Worm (Caenorhabditis elegans) whole organism, young adult: ENCODE measurements around the gene frpr-7.

Source experiments
- F49E8.2 ChIP-seq: sonication (generic microtip); optimal IDR thresholded peaks from 3 replicates; lab custom pipeline; 2017; ENCODE audit warnings: missing genetic modification characterization, mild to moderate bottlenecking, missing compliant biosample characterization, antibody characterized with exemption, moderate library complexity; ENCODE audit not compliant: insufficient read depth
- K11D2.4 ChIP-seq: fragments of 200-800 bp; sonication (Bioruptor generic); IDR thresholded peaks from 2 replicates; pipeline ENCODE4 v1.3.6; 2022; ENCODE audit warnings: missing genetic modification reagents, missing genetic modification characterization, missing compliant biosample characterization
- K12H6.12 ChIP-seq: fragments of 200-800 bp; sonication (Bioruptor generic); optimal IDR thresholded peaks from 2 replicates; lab custom pipeline; 2018; ENCODE audit warnings: mild to moderate bottlenecking, missing genetic modification characterization, missing compliant biosample characterization
- T07F8.4 ChIP-seq: sonication (generic microtip); optimal IDR thresholded peaks from 2 replicates; lab custom pipeline; 2016; ENCODE audit warnings: mild to moderate bottlenecking, missing genetic modification characterization, moderate library complexity, missing compliant biosample characterization
- Y53G8AR.9 ChIP-seq: fragments of 200-800 bp; sonication (Bioruptor generic); conservative IDR thresholded peaks from 2 replicates; pipeline ENCODE4 v1.3.6; 2022; ENCODE audit warnings: missing genetic modification reagents, missing genetic modification characterization, missing compliant biosample characterization
- Y67H2A.10 ChIP-seq: fragments of 200-800 bp; sonication (Bioruptor generic); conservative IDR thresholded peaks from 2 replicates; pipeline ENCODE4 v1.3.6; 2022; ENCODE audit warnings: missing genetic modification reagents, missing genetic modification characterization, missing compliant biosample characterization
- attf-6 ChIP-seq: fragments of 200-800 bp; sonication (Bioruptor generic); IDR thresholded peaks from 2 replicates; pipeline ENCODE4 v1.3.6; 2022; ENCODE audit warnings: missing genetic modification reagents, missing genetic modification characterization, missing compliant biosample characterization
- cebp-1 ChIP-seq, 2 experiments: fragments of 200-800 bp in 1 of 2; sonication (Bioruptor generic) in 1 of 2; sonication (generic microtip) in 1 of 2; IDR thresholded peaks in 1 of 2; optimal IDR thresholded peaks in 1 of 2; 2 replicates each; pipeline versions ENCODE4 v1.3.6 to Lab custom; 2017 to 2022; ENCODE audit warnings: missing compliant biosample characterization in 2 of 2, missing genetic modification characterization in 2 of 2, mild to moderate bottlenecking in 1 of 2, missing genetic modification reagents in 1 of 2, moderate library complexity in 1 of 2
- efl-1 ChIP-seq: fragments of 150-350 bp; optimal IDR thresholded peaks from 2 replicates; lab custom pipeline; 2014; ENCODE audit warnings: missing biosample characterization, missing genetic modification reagents, missing genetic modification characterization
- ekl-4 ChIP-seq: fragments of 200-800 bp; sonication (Bioruptor generic); IDR thresholded peaks from 2 replicates; pipeline ENCODE4 v1.3.6; 2022; ENCODE audit warnings: missing genetic modification reagents, missing genetic modification characterization, missing compliant biosample characterization
- gei-17 ChIP-seq: fragments of 200-800 bp; sonication (Bioruptor generic); optimal IDR thresholded peaks from 2 replicates; lab custom pipeline; 2018; ENCODE audit warnings: mild to moderate bottlenecking, missing genetic modification characterization, missing compliant biosample characterization
- hmg-1.2 ChIP-seq: fragments of 200-800 bp; sonication (Bioruptor generic); IDR thresholded peaks from 2 replicates; pipeline ENCODE4 v1.3.6; 2022; ENCODE audit warnings: missing genetic modification reagents, missing genetic modification characterization, missing compliant biosample characterization
- lir-1 ChIP-seq: fragments of 200-800 bp; sonication (Bioruptor generic); conservative IDR thresholded peaks from 2 replicates; pipeline ENCODE4 v1.3.6; 2022; ENCODE audit warnings: missing genetic modification reagents, missing genetic modification characterization, missing compliant biosample characterization
- madf-3 ChIP-seq: fragments of 200-800 bp; sonication (Bioruptor generic); IDR thresholded peaks from 2 replicates; pipeline ENCODE4 v1.3.6; 2022; ENCODE audit warnings: missing genetic modification reagents, missing genetic modification characterization, missing compliant biosample characterization
- madf-8 ChIP-seq: fragments of 200-800 bp; sonication (Bioruptor generic); conservative IDR thresholded peaks from 2 replicates; pipeline ENCODE4 v1.3.6; 2022; ENCODE audit warnings: missing genetic modification reagents, missing genetic modification characterization, missing compliant biosample characterization
- nfyb-1 ChIP-seq: fragments of 200-800 bp; sonication (Bioruptor generic); IDR thresholded peaks from 2 replicates; pipeline ENCODE4 v1.3.6; 2022; ENCODE audit warnings: missing genetic modification reagents, missing genetic modification characterization, missing compliant biosample characterization
- snpc-3.4 ChIP-seq: sonication (generic microtip); optimal IDR thresholded peaks from 2 replicates; lab custom pipeline; 2017; ENCODE audit warnings: missing genetic modification characterization, mild to moderate bottlenecking, missing compliant biosample characterization, antibody characterized with exemption, moderate library complexity, missing genotype, missing genetic modification reagents
- somi-1 ChIP-seq: fragments of 200-800 bp; sonication (Bioruptor generic); optimal IDR thresholded peaks from 2 replicates; lab custom pipeline; 2018; ENCODE audit warnings: mild to moderate bottlenecking, missing genetic modification characterization, missing compliant biosample characterization
- unc-62 ChIP-seq: fragments of 150-350 bp; optimal IDR thresholded peaks from 2 replicates; lab custom pipeline; 2014; ENCODE audit warnings: missing biosample characterization, missing genetic modification reagents, missing genetic modification characterization
- zfh-2 ChIP-seq: fragments of 200-800 bp; sonication (Bioruptor generic); conservative IDR thresholded peaks from 2 replicates; pipeline ENCODE4 v1.3.6; 2022; ENCODE audit warnings: missing genetic modification reagents, missing genetic modification characterization, missing compliant biosample characterization

Gene frpr-7

ce11 chrX:17527377-17527776 is 52.3 kb downstream of the frpr-7 start:
- TF ChIP-seq nfyb-1 (0 out of 2 replicates have a peak, but pooled peaks have one; percentile 18), lir-1 (GFP tag; lab: Robert Waterston, UW) (no peak), ekl-4 (0 out of 2 replicates have a peak, but pooled peaks have one; percentile 36)
- TF ChIP-seq, all 124 proteins: peak for 2

ce11 chrX:17521425-17521824 is 58.3 kb downstream of the frpr-7 start:
- TF ChIP-seq K11D2.4 (GFP tag; lab: Robert Waterston, UW) (0 out of 2 replicates have a peak, but pooled peaks have one; percentile 15), attf-6 (GFP tag; lab: Robert Waterston, UW) (no peak)

DNA sequence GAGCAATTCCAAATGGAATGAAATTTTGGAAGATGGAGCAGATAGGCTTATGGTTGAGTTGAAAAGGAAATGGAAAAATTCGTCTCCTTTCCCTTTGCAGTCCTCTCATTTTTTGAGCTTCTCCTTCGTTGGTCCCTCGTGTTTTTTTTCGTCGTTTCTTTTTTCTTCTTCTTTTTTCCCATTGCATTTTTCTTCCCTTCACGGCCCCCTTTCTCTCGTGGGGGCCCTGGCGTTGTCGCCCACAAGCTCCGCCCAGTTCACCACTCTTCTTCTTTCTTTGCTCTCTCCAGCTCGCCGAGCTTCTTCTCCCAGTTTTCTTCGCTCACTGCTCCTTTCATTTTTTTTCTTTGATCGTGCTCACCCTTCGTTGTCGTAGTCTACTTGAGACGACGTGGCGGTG is 60.2 kb downstream of the frpr-7 start:
- TF ChIP-seq zfh-2 (GFP tag; lab: Robert Waterston, UW) (peak; percentile 83), K12H6.12 (peak; percentile 62), gei-17 (no peak), cebp-1 (GFP tag; IDR thresholded peaks at IDR 0.05; lab: Robert Waterston, UW) (no peak), cebp-1 (tag; optimal IDR thresholded peaks at IDR 0.05; lab: Kevin White, UChicago) (peak; percentile 33), nfyb-1 (no peak), lir-1 (GFP tag; lab: Robert Waterston, UW) (no peak), hmg-1.2 (GFP tag; lab: Robert Waterston, UW) (0 out of 2 replicates have a peak, but pooled peaks have one; percentile 7), F49E8.2 (tag; lab: Kevin White, UChicago) (no peak)

ce11 chrX:17518293-17518692 is 61.4 kb downstream of the frpr-7 start:
- TF ChIP-seq madf-3 = no peak
- no peak for TF ChIP-seq somi-1 (GFP tag; lab: Kevin White, UChicago)
- TF ChIP-seq madf-8 (GFP tag; lab: Robert Waterston, UW) = no peak
- no peak for TF ChIP-seq K11D2.4 (GFP tag; lab: Robert Waterston, UW)
- no peak for TF ChIP-seq Y53G8AR.9 (GFP tag; lab: Robert Waterston, UW)
- TF ChIP-seq T07F8.4 (tag; lab: Kevin White, UChicago) = no peak
- no peak for TF ChIP-seq efl-1
- TF ChIP-seq Y67H2A.10 (GFP tag; lab: Robert Waterston, UW) = no peak

DNA sequence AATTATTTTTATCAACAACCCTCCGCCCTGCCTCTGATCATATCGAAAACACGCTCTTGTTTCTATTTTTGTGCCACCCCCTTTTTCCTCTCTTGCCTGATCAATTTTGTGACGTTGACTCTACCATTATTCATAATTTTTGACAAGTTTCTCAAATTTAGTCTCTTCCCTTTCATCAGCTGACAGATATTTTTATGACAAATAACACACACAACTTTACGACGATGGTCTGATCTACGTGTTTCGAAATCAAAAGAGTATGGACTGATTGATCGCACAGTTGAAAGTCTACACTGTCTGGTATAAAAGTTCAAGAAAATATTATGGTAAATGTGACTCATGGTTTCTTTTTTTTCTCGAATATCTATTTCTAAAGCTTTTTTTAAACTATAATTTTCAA is 61.8 kb downstream of the frpr-7 start:
- no peak for TF ChIP-seq cebp-1 (GFP tag; IDR thresholded peaks at IDR 0.05; lab: Robert Waterston, UW)
- TF ChIP-seq cebp-1 (tag; optimal IDR thresholded peaks at IDR 0.05; lab: Kevin White, UChicago) = peak; percentile 57
- no peak for TF ChIP-seq snpc-3.4 (tag; lab: Kevin White, UChicago)
- peak; percentile 90 for TF ChIP-seq unc-62 (GFP tag; lab: Kevin White, UChicago)
